Fruit fly (Drosophila melanogaster) whole organism, adult: ENCODE data around the gene CG33764.

Experiments used
- Hr96 ChIP-seq: fragments of 200-800 bp; sonication (Bioruptor generic); optimal IDR thresholded peaks from 2 replicates; lab custom pipeline; 2016; ENCODE audit warnings: missing biosample characterization, missing genetic modification characterization
- cic ChIP-seq: fragments of 200-800 bp; sonication (Bioruptor generic); optimal IDR thresholded peaks from 2 replicates; lab custom pipeline; 2017; ENCODE audit warnings: missing biosample characterization, mild to moderate bottlenecking, missing genetic modification characterization, moderate library complexity
- kay ChIP-seq: fragments of 200-800 bp; sonication (Bioruptor generic); peaks from one replicate; lab custom pipeline; 2016; ENCODE audit warnings: missing biosample characterization, missing genetic modification characterization, borderline replicate concordance

dm6 chr3L:4230357-4230901 is 36.9 kb downstream of the CG33764 start:
- peak; percentile 43 for TF ChIP-seq Hr96 (GFP tag; lab: Kevin White, UChicago)
- no peak for TF ChIP-seq kay (GFP tag; lab: Kevin White, UChicago)
- no peak for TF ChIP-seq cic
